Fruit fly (Drosophila melanogaster) whole organism, embryonic: ENCODE results near the gene Plzf.

ENCODE experiments used
- CG4424 ChIP-seq: fragments of 200-800 bp; sonication (Bioruptor generic); optimal IDR thresholded peaks from 3 replicates; lab custom pipeline; 2016; ENCODE audit warnings: missing biosample characterization, missing genetic modification characterization
- CG9609 ChIP-seq: fragments of 200-800 bp; sonication (Bioruptor generic); optimal IDR thresholded peaks from 3 replicates; lab custom pipeline; 2016; ENCODE audit warnings: missing biosample characterization, missing genetic modification characterization
- Mes4 ChIP-seq: fragments of 200-800 bp; sonication (Bioruptor generic); optimal IDR thresholded peaks from 2 replicates; lab custom pipeline; 2016; ENCODE audit warnings: missing biosample characterization, missing genetic modification characterization
- inv ChIP-seq: fragments of 200-800 bp; sonication (Bioruptor generic); IDR thresholded peaks from 2 replicates; pipeline ENCODE4 v1.3.6; 2022; ENCODE audit warnings: missing biosample characterization, missing genetic modification characterization; ENCODE audit not compliant: partially characterized antibody
- pan ChIP-seq, 4 experiments: fragments of >200 bp in 3 of 4; fragments of 200-800 bp in 1 of 4; sonication (Bioruptor generic) in 1 of 4; optimal IDR thresholded peaks in 3 of 4; IDR thresholded peaks in 1 of 4; 2 replicates each; pipeline versions ENCODE4 v1.3.6 to Lab custom; 2017 to 2022; ENCODE audit warnings: missing biosample characterization in 2 of 4, missing genetic modification characterization in 2 of 4, mixed read lengths in 1 of 4

dm6 chr2L:12048723-12049122 is at the start of gene Plzf:
- TF ChIP-seq pan (optimal IDR thresholded peaks at IDR 0.05; lab: Kevin White, UChicago) (no peak), pan (GFP tag; optimal IDR thresholded peaks at IDR 0.05 in 1 of 2, IDR thresholded peaks at IDR 0.05 in 1 of 2) (no peak), Mes4 (GFP tag; lab: Kevin White, UChicago) (no peak), inv (GFP tag; lab: Robert Waterston, UW) (no peak), CG4424 (no peak), CG9609 (GFP tag; lab: Kevin White, UChicago) (no peak)
